Fruit fly (Drosophila melanogaster) whole organism, embryonic: ENCODE data around the gene CG8369.
A peak's percentile ranks its signal among the peaks of the same experiment; 100 is the strongest.

Experiments
- Adf1 ChIP-seq: fragments of 200-800 bp; sonication (Bioruptor generic); IDR thresholded peaks from 2 replicates; pipeline ENCODE4 v1.3.6; 2022; ENCODE audit warnings: missing biosample characterization, missing genetic modification characterization
- CG13894 ChIP-seq: fragments of 200-800 bp; sonication (Bioruptor generic); optimal IDR thresholded peaks from 3 replicates; lab custom pipeline; 2018; ENCODE audit warnings: missing biosample characterization, mild to moderate bottlenecking, missing genetic modification characterization, moderate library complexity
- CG16813 ChIP-seq: fragments of 200-800 bp; sonication (Bioruptor generic); IDR thresholded peaks from 3 replicates; pipeline ENCODE4 v1.3.6; 2022; ENCODE audit warnings: missing biosample characterization, missing genetic modification characterization; ENCODE audit not compliant: partially characterized antibody
- CG16863 ChIP-seq: fragments of 200-800 bp; sonication (Bioruptor generic); optimal IDR thresholded peaks from 3 replicates; lab custom pipeline; 2016; ENCODE audit warnings: missing biosample characterization, missing genetic modification characterization
- CG17359 ChIP-seq: fragments of 200-800 bp; sonication (Bioruptor generic); optimal IDR thresholded peaks from 3 replicates; lab custom pipeline; 2018; ENCODE audit warnings: missing biosample characterization, mild to moderate bottlenecking, missing genetic modification characterization, moderate library complexity
- CG1832 ChIP-seq: fragments of 200-800 bp; sonication (Bioruptor generic); optimal IDR thresholded peaks from 2 replicates; lab custom pipeline; 2017; ENCODE audit warnings: missing biosample characterization, mild to moderate bottlenecking, missing genetic modification characterization, inconsistent platforms
- CG2875 ChIP-seq: fragments of 200-800 bp; sonication (Bioruptor generic); optimal IDR thresholded peaks from 2 replicates; lab custom pipeline; 2017; ENCODE audit warnings: missing biosample characterization, mild to moderate bottlenecking, missing genetic modification characterization, missing genetic modification reagents
- CG34224 ChIP-seq: fragments of 200-800 bp; sonication (Bioruptor generic); IDR thresholded peaks from 3 replicates; pipeline ENCODE4 v1.3.6; 2022; ENCODE audit warnings: missing biosample characterization, missing genetic modification characterization; ENCODE audit not compliant: partially characterized antibody
- CG42726 ChIP-seq: fragments of 200-800 bp; sonication (Bioruptor generic); IDR thresholded peaks from 2 replicates; pipeline ENCODE4 v1.3.6; 2022; ENCODE audit warnings: missing biosample characterization, missing genetic modification characterization; ENCODE audit not compliant: partially characterized antibody
- CG4282 ChIP-seq: fragments of 200-800 bp; sonication (Bioruptor generic); optimal IDR thresholded peaks from 2 replicates; lab custom pipeline; 2016; ENCODE audit warnings: missing biosample characterization, missing genetic modification characterization
- CG43689 ChIP-seq: fragments of 200-800 bp; sonication (Bioruptor generic); IDR thresholded peaks from 2 replicates; pipeline ENCODE4 v1.3.6; 2022; ENCODE audit warnings: missing biosample characterization, missing genetic modification characterization
- CG6765 ChIP-seq: fragments of 200-800 bp; sonication (Bioruptor generic); optimal IDR thresholded peaks from 3 replicates; lab custom pipeline; 2017; ENCODE audit warnings: missing biosample characterization, mild to moderate bottlenecking, missing genetic modification characterization
- CG6791 ChIP-seq: fragments of 200-800 bp; sonication (Bioruptor generic); IDR thresholded peaks from 3 replicates; pipeline ENCODE4 v1.3.6; 2022; ENCODE audit warnings: missing biosample characterization, missing genetic modification characterization; ENCODE audit not compliant: partially characterized antibody
- CG6813 ChIP-seq: fragments of 200-800 bp; sonication (Bioruptor generic); optimal IDR thresholded peaks from 2 replicates; lab custom pipeline; 2017; ENCODE audit warnings: missing biosample characterization, missing genetic modification characterization, mild to moderate bottlenecking, moderate library complexity, missing genetic modification reagents
- CG7963 ChIP-seq: fragments of 200-800 bp; sonication (Bioruptor generic); IDR thresholded peaks from 3 replicates; pipeline ENCODE4 v1.3.6; 2022; ENCODE audit warnings: missing biosample characterization, missing genetic modification characterization; ENCODE audit not compliant: partially characterized antibody
- CG8290 ChIP-seq, 3 experiments: fragments of 200-800 bp; sonication (Bioruptor generic); optimal IDR thresholded peaks; 2 replicates each; lab custom pipeline; 2016 to 2019; ENCODE audit warnings: missing biosample characterization in 3 of 3, missing genetic modification characterization in 3 of 3, mild to moderate bottlenecking in 2 of 3, moderate library complexity in 1 of 3
- CG9797 ChIP-seq: fragments of 200-800 bp; sonication (Bioruptor generic); optimal IDR thresholded peaks from 3 replicates; lab custom pipeline; 2018; ENCODE audit warnings: missing biosample characterization, mild to moderate bottlenecking, missing genetic modification characterization
- Dp ChIP-seq: fragments of 200-800 bp; sonication (Bioruptor generic); optimal IDR thresholded peaks from 2 replicates; lab custom pipeline; 2018; ENCODE audit warnings: missing biosample characterization, mild to moderate bottlenecking, missing genetic modification characterization, moderate library complexity
- Eip74EF ChIP-seq, 2 experiments: fragments of 200-800 bp in 1 of 2; fragments of >200 bp in 1 of 2; sonication (Bioruptor generic) in 1 of 2; optimal IDR thresholded peaks; 2 replicates each; lab custom pipeline; 2017 to 2019; ENCODE audit warnings: missing biosample characterization in 2 of 2, missing genetic modification characterization in 2 of 2, mild to moderate bottlenecking in 1 of 2, moderate library complexity in 1 of 2
- HLH54F ChIP-seq: fragments of 200-800 bp; sonication (Bioruptor generic); optimal IDR thresholded peaks from 3 replicates; lab custom pipeline; 2016; ENCODE audit warnings: missing biosample characterization, missing genetic modification characterization
- Jarid2 ChIP-seq: fragments of 200-800 bp; sonication (Bioruptor generic); optimal IDR thresholded peaks from 3 replicates; lab custom pipeline; 2017; ENCODE audit warnings: mild to moderate bottlenecking, missing biosample characterization, missing genetic modification reagents, missing genetic modification characterization
- Oli ChIP-seq: fragments of 200-800 bp; sonication (Bioruptor generic); optimal IDR thresholded peaks from 2 replicates; lab custom pipeline; 2018; ENCODE audit warnings: missing biosample characterization, mild to moderate bottlenecking, missing genetic modification characterization, moderate library complexity
- Pdp1 ChIP-seq, 2 experiments: fragments of 200-800 bp; sonication (Bioruptor generic); optimal IDR thresholded peaks; 3 replicates each; lab custom pipeline; 2016; ENCODE audit warnings: missing biosample characterization in 2 of 2, missing genetic modification characterization in 2 of 2, mild to moderate bottlenecking in 1 of 2, moderate library complexity in 1 of 2
- Scr ChIP-seq: fragments of 200-800 bp; sonication (Bioruptor generic); IDR thresholded peaks from 2 replicates; pipeline ENCODE4 v1.3.6; 2022; ENCODE audit warnings: missing biosample characterization, missing genetic modification characterization; ENCODE audit not compliant: partially characterized antibody
- amos ChIP-seq: fragments of 200-800 bp; sonication (Bioruptor generic); IDR thresholded peaks from 2 replicates; pipeline ENCODE4 v1.3.6; 2022; ENCODE audit warnings: missing biosample characterization, missing genetic modification characterization; ENCODE audit not compliant: partially characterized antibody
- bowl ChIP-seq: fragments of 200-800 bp; sonication (Bioruptor generic); IDR thresholded peaks from 2 replicates; pipeline ENCODE4 v1.3.6; 2022; ENCODE audit warnings: missing biosample characterization, missing genetic modification characterization
- cg ChIP-seq: fragments of 200-800 bp; sonication (Bioruptor generic); optimal IDR thresholded peaks from 3 replicates; lab custom pipeline; 2019; ENCODE audit warnings: missing biosample characterization, mild to moderate bottlenecking, missing genetic modification characterization, moderate library complexity
- chif ChIP-seq, 2 experiments: fragments of 200-800 bp; sonication (Bioruptor generic); optimal IDR thresholded peaks; 3 replicates each; lab custom pipeline; 2016; ENCODE audit warnings: missing biosample characterization in 2 of 2, missing genetic modification characterization in 2 of 2
- eve ChIP-seq, 2 experiments: fragments of >200 bp; optimal IDR thresholded peaks; 2 replicates each; lab custom pipeline; 2017; ENCODE audit warnings: missing biosample characterization in 2 of 2, missing genetic modification characterization in 2 of 2
- inv ChIP-seq: fragments of 200-800 bp; sonication (Bioruptor generic); IDR thresholded peaks from 2 replicates; pipeline ENCODE4 v1.3.6; 2022; ENCODE audit warnings: missing biosample characterization, missing genetic modification characterization; ENCODE audit not compliant: partially characterized antibody
- knrl ChIP-seq: fragments of 200-800 bp; sonication (Bioruptor generic); IDR thresholded peaks from 3 replicates; pipeline ENCODE4 v1.3.6; 2022; ENCODE audit warnings: missing biosample characterization, missing genetic modification characterization; ENCODE audit not compliant: partially characterized antibody
- mld ChIP-seq: fragments of 200-800 bp; sonication (Bioruptor generic); IDR thresholded peaks from 3 replicates; pipeline ENCODE4 v1.3.6; 2022; ENCODE audit warnings: missing biosample characterization, missing genetic modification characterization; ENCODE audit not compliant: partially characterized antibody
- nerfin-2 ChIP-seq: fragments of 200-800 bp; sonication (Bioruptor generic); IDR thresholded peaks from 2 replicates; pipeline ENCODE4 v1.3.6; 2022; ENCODE audit warnings: missing biosample characterization, missing genetic modification characterization; ENCODE audit not compliant: partially characterized antibody
- onecut ChIP-seq: fragments of 200-800 bp; sonication (Bioruptor generic); IDR thresholded peaks from 2 replicates; pipeline ENCODE4 v1.3.6; 2022; ENCODE audit warnings: missing biosample characterization, missing genetic modification characterization
- pfk ChIP-seq: fragments of 200-800 bp; sonication (Bioruptor generic); optimal IDR thresholded peaks from 2 replicates; lab custom pipeline; 2018; ENCODE audit warnings: missing biosample characterization, mild to moderate bottlenecking, missing genetic modification characterization, moderate library complexity
- pho ChIP-seq: fragments of 200-800 bp; sonication (Bioruptor generic); optimal IDR thresholded peaks from 2 replicates; lab custom pipeline; 2016; ENCODE audit warnings: missing biosample characterization, missing genetic modification characterization
- run ChIP-seq: fragments of 200-800 bp; sonication (Bioruptor generic); optimal IDR thresholded peaks from 3 replicates; lab custom pipeline; 2018; ENCODE audit warnings: missing biosample characterization, mild to moderate bottlenecking, missing genetic modification characterization
- schlank ChIP-seq: fragments of 200-800 bp; sonication (Bioruptor generic); optimal IDR thresholded peaks from 2 replicates; lab custom pipeline; 2018; ENCODE audit warnings: missing biosample characterization, mild to moderate bottlenecking, missing genetic modification characterization
- sens ChIP-seq: fragments of 200-800 bp; sonication (Bioruptor generic); peaks from one replicate; lab custom pipeline; 2016; ENCODE audit warnings: missing biosample characterization, missing genetic modification characterization
- sisA ChIP-seq: fragments of 200-800 bp; sonication (Bioruptor generic); IDR thresholded peaks from 2 replicates; pipeline ENCODE4 v1.3.6; 2022; ENCODE audit warnings: missing biosample characterization, missing genetic modification characterization
- slbo ChIP-seq: fragments of 200-800 bp; sonication (Bioruptor generic); IDR thresholded peaks from 2 replicates; pipeline ENCODE4 v1.3.6; 2022; ENCODE audit warnings: missing biosample characterization, missing genetic modification characterization
- sob ChIP-seq: fragments of 200-800 bp; sonication (Bioruptor generic); IDR thresholded peaks from 2 replicates; pipeline ENCODE4 v1.3.6; 2022; ENCODE audit warnings: missing biosample characterization, missing genetic modification characterization
- tll ChIP-seq, 2 experiments: fragments of 200-800 bp in 1 of 2; fragments of >200 bp in 1 of 2; sonication (Bioruptor generic) in 1 of 2; optimal IDR thresholded peaks; 2 replicates each; lab custom pipeline; 2017 to 2019; ENCODE audit warnings: missing biosample characterization in 2 of 2, missing genetic modification characterization in 2 of 2, mild to moderate bottlenecking in 1 of 2, moderate library complexity in 1 of 2
- wor ChIP-seq: fragments of 200-800 bp; sonication (Bioruptor generic); IDR thresholded peaks from 2 replicates; pipeline ENCODE4 v1.3.6; 2022; ENCODE audit warnings: missing biosample characterization, missing genetic modification characterization

Gene CG8369

dm6 chr3R:8860126-8861059, 38.6 kb downstream of the CG8369 start (continued):
- TF ChIP-seq HLH54F (no peak), schlank (tag; lab: Kevin White, UChicago) (no peak), onecut (GFP tag; lab: Robert Waterston, UW) (no peak), CG4282 (GFP tag; lab: Kevin White, UChicago) (no peak), run (tag; lab: Kevin White, UChicago) (no peak), CG43689 (GFP tag; lab: Robert Waterston, UW) (no peak), pho (GFP tag; lab: Kevin White, UChicago) (no peak), CG16863 (GFP tag; lab: Kevin White, UChicago) (no peak), pfk (GFP tag; lab: Kevin White, UChicago) (no peak), Jarid2 (GFP tag; lab: Kevin White, UChicago) (no peak), Adf1 (no peak), Oli (tag; lab: Kevin White, UChicago) (no peak)

- TF ChIP-seq CG6791 (peak; percentile 84), Scr (GFP tag; lab: Robert Waterston, UW) (peak; percentile 53), CG2875 (GFP tag; lab: Kevin White, UChicago) (no peak), slbo (no peak), Eip74EF (GFP tag; optimal IDR thresholded peaks at IDR 0.05; lab: Kevin White, UChicago) (no peak), sob (GFP tag; lab: Robert Waterston, UW) (no peak), bowl (GFP tag; lab: Robert Waterston, UW) (no peak), CG42726 (GFP tag; lab: Robert Waterston, UW) (peak; percentile 54; the same call in 1 of the 2 replicates), Dp (no peak), CG34224 (GFP tag; lab: Robert Waterston, UW) (no peak), CG6765 (GFP tag; lab: Kevin White, UChicago) (no peak), CG6813 (GFP tag; lab: Kevin White, UChicago) (no peak), mld (GFP tag; lab: Robert Waterston, UW) (peak; percentile 47; the same call in 1 of the 3 replicates), CG7963 (GFP tag; lab: Robert Waterston, UW) (peak; percentile 5; the same call in 1 of the 3 replicates), eve (GFP tag; optimal IDR thresholded peaks at IDR 0.05; lab: Kevin White, UChicago) (peak in 1 of 2 experiments; percentile 5), CG13894 (tag; lab: Kevin White, UChicago) (peak; percentile 68), CG1832 (no peak), chif (GFP tag; optimal IDR thresholded peaks at IDR 0.05; lab: Kevin White, UChicago) (no peak), knrl (0 out of 3 replicates have a peak, but pooled peaks have one; percentile 15), wor (GFP tag; lab: Robert Waterston, UW) (no peak), sens (GFP tag; lab: Kevin White, UChicago) (peak; percentile 8), CG8290 (GFP tag; optimal IDR thresholded peaks at IDR 0.05; lab: Kevin White, UChicago) (peak; percentile 93), CG8290 (tag; optimal IDR thresholded peaks at IDR 0.05; lab: Kevin White, UChicago) (peak in 1 of 2 experiments; percentile 80), CG17359 (tag; lab: Kevin White, UChicago) (no peak), cg (GFP tag; lab: Kevin White, UChicago) (no peak), amos (GFP tag; lab: Robert Waterston, UW) (peak; percentile 79; the same call in 1 of the 2 replicates), CG9797 (GFP tag; lab: Kevin White, UChicago) (no peak), inv (no peak), nerfin-2 (GFP tag; lab: Robert Waterston, UW) (peak; percentile 44; the same call in 1 of the 2 replicates), tll (GFP tag; optimal IDR thresholded peaks at IDR 0.05; lab: Kevin White, UChicago) (no peak), CG16813 (peak; percentile 71), Pdp1 (GFP tag; optimal IDR thresholded peaks at IDR 0.05; lab: Kevin White, UChicago) (no peak), sisA (GFP tag; lab: Robert Waterston, UW) (no peak)
Observed at dm6 chr3R:8861671-8862070, 39.9 kb downstream of the CG8369 start.
